Fruit fly (Drosophila melanogaster): Measurements from ENCODE around the gene rdgA.
A peak's percentile ranks its signal among the peaks of the same experiment; 100 is the strongest.

Gene rdgA

dm6 chrX:9042457-9043045 lies 135.7 kb downstream of the rdgA start (continued):
- TF ChIP-seq hkb (optimal IDR thresholded peaks at IDR 0.05) (no peak), hkb (GFP tag; IDR thresholded peaks at IDR 0.05) (0 out of 2 replicates have a peak, but pooled peaks have one; percentile 27), CG12071 (GFP tag; optimal IDR thresholded peaks at IDR 0.05) (no peak), Poxn (GFP tag; IDR thresholded peaks at IDR 0.05) (no peak), GATAe (GFP tag; conservative IDR thresholded peaks at IDR 0.05) (no peak), CG14860 (GFP tag; IDR thresholded peaks at IDR 0.05; ENCODE audit: partially characterized antibody) (no peak), stwl (tag; optimal IDR thresholded peaks at IDR 0.05) (no peak), sens-2 (GFP tag; IDR thresholded peaks at IDR 0.05) (no peak), CG17612 (GFP tag; IDR thresholded peaks at IDR 0.05) (no peak), CG10274 (GFP tag; optimal IDR thresholded peaks at IDR 0.05) (no peak), CG11695 (GFP tag; IDR thresholded peaks at IDR 0.05) (0 out of 3 replicates have a peak, but pooled peaks have one; percentile 16), Ssrp (tag; optimal IDR thresholded peaks at IDR 0.05) (no peak), HLH3B (GFP tag; IDR thresholded peaks at IDR 0.05) (0 out of 2 replicates have a peak, but pooled peaks have one; percentile 33), Atf-2 (GFP tag; optimal IDR thresholded peaks at IDR 0.05) (no peak), Lpt (GFP tag; optimal IDR thresholded peaks at IDR 0.05) (no peak), CG17186 (GFP tag; optimal IDR thresholded peaks at IDR 0.05) (no peak), CG11504 (tag; optimal IDR thresholded peaks at IDR 0.05) (peak; percentile 11), B-H2 (GFP tag; optimal IDR thresholded peaks at IDR 0.05) (no peak), CG11085 (GFP tag; IDR thresholded peaks at IDR 0.05) (no peak), knrl (GFP tag; IDR thresholded peaks at IDR 0.05; ENCODE audit: partially characterized antibody) (no peak), CG18262 (tag; optimal IDR thresholded peaks at IDR 0.05) (peak; percentile 23), Ravus (GFP tag; IDR thresholded peaks at IDR 0.05) (no peak), CG10209 (GFP tag; optimal IDR thresholded peaks at IDR 0.05) (no peak), gce (GFP tag; IDR thresholded peaks at IDR 0.05) (no peak), corto (GFP tag; optimal IDR thresholded peaks at IDR 0.05) (no peak), psq (GFP tag; optimal IDR thresholded peaks at IDR 0.05) (no peak), crol (GFP tag; IDR thresholded peaks at IDR 0.05) (peak; percentile 90), twi (tag; optimal IDR thresholded peaks at IDR 0.05) (no peak), CkIIα-i1 (GFP tag; IDR thresholded peaks at IDR 0.05) (no peak), CG3995 (GFP tag; optimal IDR thresholded peaks at IDR 0.05) (no peak), CG17829 (tag; optimal IDR thresholded peaks at IDR 0.05) (no peak), CG14965 (GFP tag; optimal IDR thresholded peaks at IDR 0.05; ENCODE audit: borderline replicate concordance) (no peak), amos (GFP tag; IDR thresholded peaks at IDR 0.05; ENCODE audit: partially characterized antibody) (peak; percentile 33; the same call in 1 of the 2 replicates), h (optimal IDR thresholded peaks at IDR 0.05) (no peak), chif (GFP tag; optimal IDR thresholded peaks at IDR 0.05) (no peak), CG12659 (GFP tag; optimal IDR thresholded peaks at IDR 0.05) (no peak), pita (GFP tag; optimal IDR thresholded peaks at IDR 0.05) (no peak), ase (GFP tag; IDR thresholded peaks at IDR 0.05) (no peak), CG9876 (GFP tag; optimal IDR thresholded peaks at IDR 0.05) (no peak), Hand (GFP tag; optimal IDR thresholded peaks at IDR 0.05) (no peak), Max (GFP tag; optimal IDR thresholded peaks at IDR 0.05) (no peak), CG17359 (tag; optimal IDR thresholded peaks at IDR 0.05) (peak; percentile 30), z (GFP tag; IDR thresholded peaks at IDR 0.05) (peak; percentile 58; the same call in 1 of the 3 replicates), Dfd (GFP tag; optimal IDR thresholded peaks at IDR 0.05) (no peak), row (GFP tag; IDR thresholded peaks at IDR 0.05) (no peak), nau (GFP tag; optimal IDR thresholded peaks at IDR 0.05) (no peak), CTCF (GFP tag; optimal IDR thresholded peaks at IDR 0.05) (no peak), en (GFP tag; optimal IDR thresholded peaks at IDR 0.05) (no peak), CG17802 (tag; optimal IDR thresholded peaks at IDR 0.05) (no peak), schlank (tag; optimal IDR thresholded peaks at IDR 0.05) (no peak), Dip2 (GFP tag; IDR thresholded peaks at IDR 0.05) (no peak), CG2712 (tag; optimal IDR thresholded peaks at IDR 0.05) (peak; percentile 23)

Measured in whole organism, embryonic.